Fruit fly (Drosophila melanogaster) whole organism, embryonic: ENCODE measurements around the gene gdl.

Experiments used
- CG11696 ChIP-seq: fragments of 200-800 bp; sonication (Bioruptor generic); IDR thresholded peaks from 2 replicates; pipeline ENCODE4 v1.3.6; 2022; ENCODE audit warnings: missing biosample characterization, missing genetic modification characterization
- CG15696 ChIP-seq: fragments of 200-800 bp; sonication (Bioruptor generic); optimal IDR thresholded peaks from 2 replicates; lab custom pipeline; 2019; ENCODE audit warnings: missing biosample characterization, mild to moderate bottlenecking, missing genetic modification characterization, moderate library complexity
- CG6813 ChIP-seq: fragments of 200-800 bp; sonication (Bioruptor generic); optimal IDR thresholded peaks from 2 replicates; lab custom pipeline; 2017; ENCODE audit warnings: missing biosample characterization, missing genetic modification characterization, mild to moderate bottlenecking, moderate library complexity, missing genetic modification reagents
- Gug ChIP-seq: fragments of 200-800 bp; sonication (Bioruptor generic); IDR thresholded peaks from 4 replicates; pipeline ENCODE4 v1.3.6; 2022; ENCODE audit warnings: missing biosample characterization, missing genetic modification characterization
- MTF-1 ChIP-seq: fragments of 200-800 bp; sonication (Bioruptor generic); optimal IDR thresholded peaks from 2 replicates; lab custom pipeline; 2018; ENCODE audit warnings: missing biosample characterization, mild to moderate bottlenecking, missing genetic modification characterization, borderline replicate concordance
- NfI ChIP-seq: fragments of 200-800 bp; sonication (Bioruptor generic); optimal IDR thresholded peaks from 3 replicates; lab custom pipeline; 2018; ENCODE audit warnings: missing biosample characterization, mild to moderate bottlenecking, missing genetic modification characterization, moderate library complexity
- Sox102F ChIP-seq: fragments of 200-800 bp; sonication (Bioruptor generic); optimal IDR thresholded peaks from 2 replicates; lab custom pipeline; 2018; ENCODE audit warnings: missing biosample characterization, mild to moderate bottlenecking, missing genetic modification characterization, moderate library complexity
- Sry-β ChIP-seq: fragments of 200-800 bp; sonication (Bioruptor generic); optimal IDR thresholded peaks from 2 replicates; lab custom pipeline; 2018; ENCODE audit warnings: missing biosample characterization, mild to moderate bottlenecking, missing genetic modification characterization, moderate library complexity
- chinmo ChIP-seq: fragments of 200-800 bp; sonication (Bioruptor generic); IDR thresholded peaks from 4 replicates; pipeline ENCODE4 v1.3.6; 2022; ENCODE audit warnings: missing biosample characterization, missing genetic modification characterization; ENCODE audit not compliant: partially characterized antibody
- klu ChIP-seq: fragments of 200-800 bp; sonication (Bioruptor generic); IDR thresholded peaks from 2 replicates; pipeline ENCODE4 v1.3.6; 2022; ENCODE audit warnings: missing biosample characterization, missing genetic modification characterization

DNA sequence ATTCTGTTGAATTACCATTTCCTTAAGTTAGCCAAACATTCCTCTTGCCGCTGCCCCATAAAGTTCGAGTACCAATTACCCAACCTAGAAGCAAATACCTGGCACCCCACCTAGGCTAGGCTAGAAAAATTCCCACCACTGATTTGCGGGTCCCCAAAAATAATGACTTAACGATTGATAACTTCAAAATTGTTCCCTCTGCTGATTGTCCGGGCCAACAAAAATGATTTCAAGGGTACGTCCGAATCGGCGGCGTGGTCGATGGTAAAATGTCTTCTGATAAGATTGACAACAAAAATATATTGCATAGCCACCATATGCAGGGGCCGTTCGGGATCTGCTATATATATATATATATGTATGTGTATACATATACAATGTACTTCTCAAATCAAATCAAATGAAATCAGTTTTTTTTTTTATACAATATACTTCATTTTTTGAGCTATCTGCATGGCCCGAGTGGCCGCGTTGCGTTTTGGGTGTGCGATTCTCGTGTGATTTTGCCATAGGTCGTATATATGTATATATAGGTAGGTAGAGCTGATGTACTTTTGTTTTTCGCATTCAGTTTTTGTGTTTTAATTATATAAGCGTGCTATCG, 38.0 kb downstream of the gdl start:
- TF ChIP-seq Gug (GFP tag; lab: Robert Waterston, UW) (no peak), Sox102F (GFP tag; lab: Kevin White, UChicago) (no peak), Sry-β (GFP tag; lab: Kevin White, UChicago) (no peak), NfI (no peak), klu (GFP tag; lab: Robert Waterston, UW) (no peak), MTF-1 (GFP tag; lab: Kevin White, UChicago) (no peak), CG11696 (GFP tag; lab: Robert Waterston, UW) (no peak), CG15696 (tag; lab: Kevin White, UChicago) (no peak), chinmo (GFP tag; lab: Robert Waterston, UW) (0 out of 4 replicates have a peak, but pooled peaks have one; percentile 59), CG6813 (GFP tag; lab: Kevin White, UChicago) (no peak)
